Fruit fly (Drosophila melanogaster) whole organism, wandering third instar larva: ENCODE data around the gene CG7907.

Experiments
- Myc ChIP-seq: fragments of >200 bp; optimal IDR thresholded peaks from 2 replicates; lab custom pipeline; 2017
- dmrt93B ChIP-seq: fragments of 200-800 bp; sonication (Bioruptor generic); optimal IDR thresholded peaks from 2 replicates; lab custom pipeline; 2018; ENCODE audit warnings: missing biosample characterization, mild to moderate bottlenecking, missing genetic modification characterization
- ey ChIP-seq: fragments of 200-800 bp; sonication (Bioruptor generic); optimal IDR thresholded peaks from 2 replicates; lab custom pipeline; 2016; ENCODE audit warnings: missing biosample characterization, missing genetic modification characterization
- psq ChIP-seq: fragments of 200-800 bp; sonication (Bioruptor generic); optimal IDR thresholded peaks from 3 replicates; lab custom pipeline; 2017; ENCODE audit warnings: missing biosample characterization, mild to moderate bottlenecking, missing genetic modification characterization, moderate library complexity
- sage ChIP-seq: fragments of 200-800 bp; sonication (Bioruptor generic); optimal IDR thresholded peaks from 2 replicates; lab custom pipeline; 2016; ENCODE audit warnings: missing biosample characterization, mild to moderate bottlenecking, missing genetic modification characterization
- woc ChIP-seq: sonication (Bioruptor generic); optimal IDR thresholded peaks from 2 replicates; lab custom pipeline; 2016; ENCODE audit warnings: missing biosample characterization, mild to moderate bottlenecking, missing genetic modification characterization

DNA sequence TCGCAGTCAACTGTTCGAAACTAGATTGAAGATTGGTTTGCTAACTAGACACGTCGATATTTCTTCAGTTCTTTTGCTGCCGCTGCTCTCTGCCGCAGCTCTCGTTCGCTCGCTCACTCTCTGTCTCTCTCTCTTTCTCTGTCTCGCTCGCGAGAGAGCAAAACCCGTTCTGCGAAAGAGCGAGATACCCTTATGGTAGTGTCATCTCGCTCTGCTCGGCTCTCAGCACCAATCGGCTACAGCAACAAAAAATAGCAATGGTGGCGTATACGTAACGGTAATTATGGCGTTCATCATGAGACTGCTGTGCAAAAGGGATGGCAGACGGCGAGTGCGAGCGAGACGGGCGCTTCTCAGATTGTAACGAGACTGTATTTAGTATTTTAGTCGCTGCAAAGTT lies 42.8 kb downstream of the CG7907 start, which contains the start of gene lbe:
- TF ChIP-seq psq (GFP tag; lab: Kevin White, UChicago) (no peak), dmrt93B (GFP tag; lab: Kevin White, UChicago) (no peak), sage (GFP tag; lab: Kevin White, UChicago) (no peak), ey (GFP tag; lab: Kevin White, UChicago) (no peak), Myc (no peak), woc (GFP tag; lab: Kevin White, UChicago) (no peak)
